Fruit fly (Drosophila melanogaster): ENCODE data around the gene bves.

Gene bves

DNA sequence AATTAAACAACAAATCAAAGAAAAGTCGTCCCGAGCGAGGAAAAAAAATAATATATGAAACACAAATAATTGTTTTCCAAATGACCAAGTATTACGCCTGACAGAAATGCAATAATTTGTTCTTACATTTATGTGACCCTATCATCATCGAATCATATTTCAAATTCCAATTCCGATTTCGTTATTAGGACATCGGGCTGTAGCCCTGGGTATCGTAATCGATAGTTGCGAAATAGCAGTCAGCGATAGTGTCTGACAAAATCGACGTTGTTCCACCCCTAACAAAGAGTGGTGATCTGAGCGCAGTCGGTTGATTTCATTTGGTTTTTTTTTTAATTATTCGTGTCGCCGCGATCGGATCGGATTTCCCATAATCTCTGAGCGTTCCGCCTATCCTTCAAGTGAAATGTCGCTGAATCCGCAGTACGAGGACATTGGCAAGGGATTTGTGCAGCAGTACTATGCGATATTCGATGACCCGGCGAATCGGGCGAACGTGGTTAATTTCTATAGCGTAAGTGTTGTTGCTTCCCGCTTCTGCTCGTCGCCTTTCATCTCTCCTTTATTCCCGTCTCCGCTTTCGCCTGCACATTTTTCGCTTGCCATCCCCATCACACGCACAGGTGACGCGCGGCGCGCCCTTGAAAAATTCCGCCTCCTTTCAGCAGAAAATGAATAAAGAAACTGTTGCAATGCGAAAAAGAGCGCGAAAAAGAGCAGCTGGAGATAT, 18.4 kb upstream of the bves start, which contains the start of gene Ntf-2 (continued):
- TF ChIP-seq CG6854 (GFP tag; optimal IDR thresholded peaks at IDR 0.05) (no peak), ac (GFP tag; optimal IDR thresholded peaks at IDR 0.05) (no peak), CG2875 (GFP tag; optimal IDR thresholded peaks at IDR 0.05) (no peak), CG13296 (GFP tag; optimal IDR thresholded peaks at IDR 0.05) (no peak), Atf6 (GFP tag; IDR thresholded peaks at IDR 0.05) (no peak), Ptx1 (GFP tag; IDR thresholded peaks at IDR 0.05) (peak; percentile 34; the same call in 1 of the 2 replicates), hth (optimal IDR thresholded peaks at IDR 0.05) (no peak), H2.0 (GFP tag; IDR thresholded peaks at IDR 0.05) (no peak), sug (tag; optimal IDR thresholded peaks at IDR 0.05) (no peak), CG8944 (GFP tag; optimal IDR thresholded peaks at IDR 0.05) (peak; percentile 26), CG7745 (tag; optimal IDR thresholded peaks at IDR 0.05) (no peak), Atf3 (GFP tag; optimal IDR thresholded peaks at IDR 0.05) (no peak), stwl (tag; optimal IDR thresholded peaks at IDR 0.05) (peak; percentile 44), Kr (GFP tag; optimal IDR thresholded peaks at IDR 0.05) (no peak), fd96Cb (tag; optimal IDR thresholded peaks at IDR 0.05) (no peak), E2f1 (GFP tag; IDR thresholded peaks at IDR 0.05) (no peak), Asciz (GFP tag; optimal IDR thresholded peaks at IDR 0.05) (no peak), Fer1 (GFP tag; optimal IDR thresholded peaks at IDR 0.05) (no peak), CG9876 (GFP tag; optimal IDR thresholded peaks at IDR 0.05) (no peak), CG12744 (GFP tag; optimal IDR thresholded peaks at IDR 0.05) (no peak), Gsc (GFP tag; IDR thresholded peaks at IDR 0.05) (no peak), crc (GFP tag; optimal IDR thresholded peaks at IDR 0.05) (no peak), C15 (GFP tag; IDR thresholded peaks at IDR 0.05) (no peak), CG17612 (GFP tag; IDR thresholded peaks at IDR 0.05) (no peak), CG3995 (GFP tag; optimal IDR thresholded peaks at IDR 0.05) (peak; percentile 61), Aef1 (GFP tag; IDR thresholded peaks at IDR 0.05) (no peak), CG1647 (GFP tag; optimal IDR thresholded peaks at IDR 0.05) (no peak), CG3726 (GFP tag; IDR thresholded peaks at IDR 0.05) (no peak), CG2202 (tag; optimal IDR thresholded peaks at IDR 0.05) (no peak), ab (GFP tag; optimal IDR thresholded peaks at IDR 0.05) (no peak), lilli (GFP tag; optimal IDR thresholded peaks at IDR 0.05) (peak; percentile 44), B-H1 (GFP tag; IDR thresholded peaks at IDR 0.05) (no peak), CG8281 (tag; optimal IDR thresholded peaks at IDR 0.05) (no peak), nerfin-2 (GFP tag; IDR thresholded peaks at IDR 0.05; ENCODE audit: partially characterized antibody) (peak; percentile 75), Lim3 (GFP tag; IDR thresholded peaks at IDR 0.05) (no peak), knrl (GFP tag; IDR thresholded peaks at IDR 0.05; ENCODE audit: partially characterized antibody) (peak; percentile 78; the same call in 2 of the 3 replicates), CG8290 (GFP tag; optimal IDR thresholded peaks at IDR 0.05) (no peak), CG8290 (tag; optimal IDR thresholded peaks at IDR 0.05) (peak in 1 of 2 experiments; percentile 58), nmo (GFP tag; optimal IDR thresholded peaks at IDR 0.05) (peak; percentile 34), Sox100B (GFP tag; optimal IDR thresholded peaks at IDR 0.05) (no peak), inv (GFP tag; IDR thresholded peaks at IDR 0.05; ENCODE audit: partially characterized antibody) (peak; percentile 74), eve (GFP tag; optimal IDR thresholded peaks at IDR 0.05) (no peak), CG6272 (GFP tag; IDR thresholded peaks at IDR 0.05) (no peak), Eip74EF (GFP tag; optimal IDR thresholded peaks at IDR 0.05) (no peak), Dref (GFP tag; IDR thresholded peaks at IDR 0.05) (peak; percentile 96), oc (tag; optimal IDR thresholded peaks at IDR 0.05) (no peak), CG9727 (GFP tag; optimal IDR thresholded peaks at IDR 0.05) (no peak), gfzf (GFP tag; optimal IDR thresholded peaks at IDR 0.05) (peak; percentile 50), CG4282 (GFP tag; optimal IDR thresholded peaks at IDR 0.05) (no peak), psq (GFP tag; optimal IDR thresholded peaks at IDR 0.05) (no peak), ranshi (GFP tag; IDR thresholded peaks at IDR 0.05) (no peak)

All from whole organism, embryonic.